Fruit fly (Drosophila melanogaster): ENCODE measurements around the gene Sfp24Ba.
A peak's percentile ranks its signal among the peaks of the same experiment; 100 is the strongest.

The Sfp24Ba gene

DNA sequence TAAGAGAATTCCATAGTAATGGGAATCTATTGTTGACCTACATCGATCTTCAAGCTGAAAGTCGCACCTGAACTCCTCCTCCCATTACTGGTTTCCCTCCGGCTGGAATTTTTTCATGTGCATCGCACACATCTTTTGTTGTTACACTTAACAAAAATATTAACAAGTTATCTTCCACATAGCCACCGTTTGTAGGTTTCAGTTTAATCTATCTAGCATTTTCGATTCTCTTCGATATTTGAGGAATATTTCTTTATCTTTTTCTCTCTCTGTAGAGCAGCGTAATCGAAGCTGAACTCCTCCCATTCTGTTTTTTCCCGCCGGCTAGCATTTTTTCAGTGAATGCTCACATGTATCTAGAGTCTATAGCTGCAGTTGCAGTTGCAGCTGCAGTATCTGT, 43.6 kb downstream of the Sfp24Ba start (continued):
- TF ChIP-seq CG3847 (GFP tag; IDR thresholded peaks at IDR 0.05) (no peak), Neu2 (GFP tag; optimal IDR thresholded peaks at IDR 0.05; ENCODE audit: borderline replicate concordance) (no peak), vvl (GFP tag; IDR thresholded peaks at IDR 0.05) (no peak), Opbp (GFP tag; IDR thresholded peaks at IDR 0.05; ENCODE audit: partially characterized antibody) (no peak), Xrp1 (GFP tag; IDR thresholded peaks at IDR 0.05) (peak; percentile 48; the same call in 1 of the 2 replicates), CG6272 (GFP tag; IDR thresholded peaks at IDR 0.05) (no peak), trem (tag; optimal IDR thresholded peaks at IDR 0.05) (peak; percentile 7), row (GFP tag; IDR thresholded peaks at IDR 0.05) (peak; percentile 48; the same call in 2 of the 3 replicates), CG11247 (GFP tag; IDR thresholded peaks at IDR 0.05) (no peak), CG1603 (tag; optimal IDR thresholded peaks at IDR 0.05) (peak; percentile 37), grn (GFP tag; optimal IDR thresholded peaks at IDR 0.05) (peak; percentile 68), Ptx1 (GFP tag; IDR thresholded peaks at IDR 0.05) (peak; percentile 32; the same call in 1 of the 2 replicates), Meics (GFP tag; optimal IDR thresholded peaks at IDR 0.05) (no peak), run (tag; optimal IDR thresholded peaks at IDR 0.05) (no peak), CG9609 (GFP tag; optimal IDR thresholded peaks at IDR 0.05) (no peak), CG1529 (GFP tag; optimal IDR thresholded peaks at IDR 0.05) (peak; percentile 32), inv (GFP tag; IDR thresholded peaks at IDR 0.05; ENCODE audit: partially characterized antibody) (no peak), CG31441 (GFP tag; IDR thresholded peaks at IDR 0.05) (0 out of 2 replicates have a peak, but pooled peaks have one; percentile 17), phol (tag; optimal IDR thresholded peaks at IDR 0.05) (peak; percentile 18), HHEX (GFP tag; optimal IDR thresholded peaks at IDR 0.05) (no peak), CG17361 (GFP tag; IDR thresholded peaks at IDR 0.05) (0 out of 3 replicates have a peak, but pooled peaks have one; percentile 27), grau (tag; optimal IDR thresholded peaks at IDR 0.05) (no peak), CG11398 (GFP tag; optimal IDR thresholded peaks at IDR 0.05) (no peak), Hr3 (GFP tag; optimal IDR thresholded peaks at IDR 0.05) (peak; percentile 17), Drgx (GFP tag; IDR thresholded peaks at IDR 0.05) (peak; percentile 47), zen (tag; optimal IDR thresholded peaks at IDR 0.05) (peak; percentile 5), ttk (GFP tag; IDR thresholded peaks at IDR 0.05) (0 out of 2 replicates have a peak, but pooled peaks have one; percentile 28), fd64A (GFP tag; optimal IDR thresholded peaks at IDR 0.05) (no peak), slbo (GFP tag; IDR thresholded peaks at IDR 0.05) (0 out of 2 replicates have a peak, but pooled peaks have one; percentile 10), Spps (tag; optimal IDR thresholded peaks at IDR 0.05) (peak; percentile 10), ara (GFP tag; IDR thresholded peaks at IDR 0.05) (peak; percentile 36; the same call in 1 of the 2 replicates), dan (GFP tag; IDR thresholded peaks at IDR 0.05) (no peak), nerfin-2 (GFP tag; IDR thresholded peaks at IDR 0.05; ENCODE audit: partially characterized antibody) (no peak), sens-2 (GFP tag; IDR thresholded peaks at IDR 0.05) (0 out of 2 replicates have a peak, but pooled peaks have one; percentile 39), vfl (GFP tag; optimal IDR thresholded peaks at IDR 0.05) (no peak), sisA (GFP tag; IDR thresholded peaks at IDR 0.05) (peak; percentile 24; the same call in 1 of the 2 replicates), CG10979 (tag; optimal IDR thresholded peaks at IDR 0.05) (peak; percentile 34), CG6254 (GFP tag; optimal IDR thresholded peaks at IDR 0.05) (peak; percentile 38), otp (GFP tag; IDR thresholded peaks at IDR 0.05) (peak; percentile 42; the same call in 1 of the 3 replicates), wek (GFP tag; optimal IDR thresholded peaks at IDR 0.05) (no peak)

DNA sequence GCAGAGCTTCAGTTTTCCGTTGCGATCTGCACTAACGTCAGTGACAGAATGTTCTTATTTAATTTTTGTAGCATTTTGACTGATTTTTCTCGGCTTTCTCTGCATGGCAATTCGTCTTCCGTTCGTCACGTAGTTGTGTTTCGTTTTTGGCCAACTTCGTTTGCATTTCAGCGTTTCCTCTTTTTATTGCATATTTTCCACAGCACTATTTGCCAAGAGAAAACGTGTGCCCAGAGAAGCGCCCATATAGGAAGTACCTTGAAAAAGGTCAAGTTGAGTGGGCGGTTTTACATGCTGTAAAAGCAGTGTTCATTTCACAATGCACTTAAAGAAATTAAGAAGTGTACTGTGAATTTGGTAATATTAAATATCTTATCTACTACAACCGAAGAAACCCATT, 46.7 kb downstream of the Sfp24Ba start, which contains the start of gene CG15418:
TSS of gene CG15418 (minus strand) at position 101 of the 400 bp plus-strand sequence.
- peak; percentile 22 for TF ChIP-seq sens (GFP tag)
- no peak for TF ChIP-seq NK7.1 (GFP tag; optimal IDR thresholded peaks at IDR 0.05)
- no peak for TF ChIP-seq pum (GFP tag; optimal IDR thresholded peaks at IDR 0.05)
- no peak for TF ChIP-seq Dip2 (GFP tag; IDR thresholded peaks at IDR 0.05)
